Worm (Caenorhabditis elegans): ENCODE results near the gene F13H8.6.

The F13H8.6 gene

ce11 chrII:6331222-6331830 is 44.6 kb upstream of the F13H8.6 start, which contains the start of gene set-4 (continued):
- TF ChIP-seq F37D6.2 (tag; optimal IDR thresholded peaks at IDR 0.05): peak; percentile 90
- TF ChIP-seq nhr-111 (GFP tag; optimal IDR thresholded peaks at IDR 0.05): no peak
- peak in 1 of 2 experiments; percentile 75 for TF ChIP-seq unc-62 (GFP tag; optimal IDR thresholded peaks at IDR 0.05 in 1 of 2)
- TF ChIP-seq unc-62 (tag; optimal IDR thresholded peaks at IDR 0.05): no peak
- TF ChIP-seq zfp-2 (tag; optimal IDR thresholded peaks at IDR 0.05): peak; percentile 52
- TF ChIP-seq skn-1 (tag; optimal IDR thresholded peaks at IDR 0.05): no peak
- peak; percentile 16 for TF ChIP-seq ztf-11 (tag; optimal IDR thresholded peaks at IDR 0.05)
- peak in 1 of 2 experiments; percentile 82 for TF ChIP-seq hif-1 (tag; optimal IDR thresholded peaks at IDR 0.05)
- peak; percentile 96 for TF ChIP-seq rbr-2 (tag; optimal IDR thresholded peaks at IDR 0.05)
- TF ChIP-seq unc-39 (tag; optimal IDR thresholded peaks at IDR 0.05): no peak
- no peak for TF ChIP-seq mxl-2 (GFP tag; conservative IDR thresholded peaks at IDR 0.05)
- peak; percentile 88 for TF ChIP-seq ctbp-1 (GFP tag; IDR thresholded peaks at IDR 0.05)
- TF ChIP-seq T20F7.1 (GFP tag; optimal IDR thresholded peaks at IDR 0.05): peak; percentile 85
- TF ChIP-seq ztf-7 (tag; optimal IDR thresholded peaks at IDR 0.05): peak; percentile 72
- TF ChIP-seq fkh-10 (GFP tag; optimal IDR thresholded peaks at IDR 0.05): peak; percentile 95
- peak; percentile 68 for TF ChIP-seq spr-3 (GFP tag; optimal IDR thresholded peaks at IDR 0.05)
- TF ChIP-seq zfp-3 (GFP tag; conservative IDR thresholded peaks at IDR 0.05): 0 out of 2 replicates have a peak, but pooled peaks have one; percentile 65
- peak; percentile 93 for TF ChIP-seq dmd-6 (GFP tag; IDR thresholded peaks at IDR 0.05)
- TF ChIP-seq lin-29 (GFP tag; IDR thresholded peaks at IDR 0.05): 0 out of 2 replicates have a peak, but pooled peaks have one; percentile 20
- TF ChIP-seq ceh-44 (GFP tag; IDR thresholded peaks at IDR 0.05): no peak
- TF ChIP-seq nhr-6 (tag; optimal IDR thresholded peaks at IDR 0.05): peak; percentile 79
- TF ChIP-seq vab-7 (GFP tag; IDR thresholded peaks at IDR 0.05): 0 out of 2 replicates have a peak, but pooled peaks have one; percentile 29
- no peak for TF ChIP-seq tag-97 (GFP tag; IDR thresholded peaks at IDR 0.05)
- no peak for TF ChIP-seq F26F4.8 (GFP tag; conservative IDR thresholded peaks at IDR 0.05)
- peak; percentile 87 for TF ChIP-seq spr-1 (tag; optimal IDR thresholded peaks at IDR 0.05)
- no peak for TF ChIP-seq snpc-1.2 (GFP tag; IDR thresholded peaks at IDR 0.05)
- TF ChIP-seq daf-8 (GFP tag; IDR thresholded peaks at IDR 0.05): no peak
- peak; percentile 85 for TF ChIP-seq nhr-42 (GFP tag; IDR thresholded peaks at IDR 0.05)

- peak; percentile 27 for TF ChIP-seq mep-1 (tag; optimal IDR thresholded peaks at IDR 0.05)
- peak in 1 of 2 experiments; percentile 9 for TF ChIP-seq daf-16 (GFP tag; optimal IDR thresholded peaks at IDR 0.05)
- peak; percentile 62 for TF ChIP-seq daf-16 (tag; optimal IDR thresholded peaks at IDR 0.05)
- peak; percentile 18 for TF ChIP-seq mes-2 (tag; optimal IDR thresholded peaks at IDR 0.05; ENCODE audit: poor library complexity, severe bottlenecking)
- no peak for TF ChIP-seq nhr-77 (tag; optimal IDR thresholded peaks at IDR 0.05)
- no peak for TF ChIP-seq ztf-11 (tag; optimal IDR thresholded peaks at IDR 0.05)
- no peak for TF ChIP-seq ztf-7 (tag; optimal IDR thresholded peaks at IDR 0.05)
- peak; percentile 99 for TF ChIP-seq pqm-1 (tag; optimal IDR thresholded peaks at IDR 0.05)
- no peak for TF ChIP-seq tag-97 (GFP tag; IDR thresholded peaks at IDR 0.05)
- peak; percentile 58 for TF ChIP-seq nhr-10 (tag; optimal IDR thresholded peaks at IDR 0.05)
- peak; percentile 88 for TF ChIP-seq hlh-11 (tag; optimal IDR thresholded peaks at IDR 0.05)
- no peak for TF ChIP-seq gei-8 (GFP tag; optimal IDR thresholded peaks at IDR 0.05)
- no peak for TF ChIP-seq nhr-42 (GFP tag; IDR thresholded peaks at IDR 0.05)
- TF ChIP-seq ceh-32 (tag; optimal IDR thresholded peaks at IDR 0.05; ENCODE audit: poor library complexity): no peak
- peak in 1 of 2 experiments; percentile 71 for TF ChIP-seq unc-62 (GFP tag; optimal IDR thresholded peaks at IDR 0.05 in 1 of 2)
- TF ChIP-seq unc-62 (tag; optimal IDR thresholded peaks at IDR 0.05): no peak
- TF ChIP-seq dmd-6 (GFP tag; IDR thresholded peaks at IDR 0.05): peak; percentile 88
- TF ChIP-seq dmd-9 (GFP tag; IDR thresholded peaks at IDR 0.05): no peak
- no peak for TF ChIP-seq nhr-111 (GFP tag; optimal IDR thresholded peaks at IDR 0.05)
- peak; percentile 47 for TF ChIP-seq mxl-3 (GFP tag; optimal IDR thresholded peaks at IDR 0.05)
- peak; percentile 41; the same call in 1 of the 2 replicates for TF ChIP-seq ceh-20 (GFP tag; IDR thresholded peaks at IDR 0.05)
- peak; percentile 53 for TF ChIP-seq aha-1 (tag)
- TF ChIP-seq dve-1 (tag; optimal IDR thresholded peaks at IDR 0.05; ENCODE audit: insufficient read depth): peak; percentile 82
- peak; percentile 43 for TF ChIP-seq ama-1 (optimal IDR thresholded peaks at IDR 0.05)
- TF ChIP-seq T20F7.1 (GFP tag; optimal IDR thresholded peaks at IDR 0.05): peak; percentile 9
- TF ChIP-seq hlh-30 (tag; optimal IDR thresholded peaks at IDR 0.05; ENCODE audit: insufficient read depth): peak; percentile 13
- peak; percentile 97 for TF ChIP-seq nhr-28 (tag; optimal IDR thresholded peaks at IDR 0.05)
- TF ChIP-seq fkh-10 (GFP tag; optimal IDR thresholded peaks at IDR 0.05): no peak
- TF ChIP-seq vab-7 (GFP tag; IDR thresholded peaks at IDR 0.05): no peak
- TF ChIP-seq madf-5 (GFP tag; IDR thresholded peaks at IDR 0.05): no peak
- peak in 1 of 2 experiments; percentile 16 for TF ChIP-seq hif-1 (tag; optimal IDR thresholded peaks at IDR 0.05)
- TF ChIP-seq tra-1 (GFP tag; IDR thresholded peaks at IDR 0.05): peak; percentile 80
These were observed 41.9 kb upstream of the F13H8.6 start for ce11 chrII:6328672-6329071.
